Fruit fly (Drosophila melanogaster): ENCODE results near the gene Pomp.

The Pomp gene

dm6 chr2L:20811039-20811652, 23.7 kb downstream of the Pomp start (continued):
- TF ChIP-seq CG18619 (GFP tag; optimal IDR thresholded peaks at IDR 0.05) (no peak), CG13424 (tag; optimal IDR thresholded peaks at IDR 0.05) (peak; percentile 55), CG6813 (GFP tag; optimal IDR thresholded peaks at IDR 0.05) (peak; percentile 31), gsb-n (tag; optimal IDR thresholded peaks at IDR 0.05) (peak; percentile 34), ewg (GFP tag; optimal IDR thresholded peaks at IDR 0.05) (peak; percentile 31), Abd-B (GFP tag; optimal IDR thresholded peaks at IDR 0.05) (no peak), CG30431 (GFP tag; optimal IDR thresholded peaks at IDR 0.05) (no peak), HLH3B (GFP tag; IDR thresholded peaks at IDR 0.05) (peak; percentile 39; the same call in 1 of the 2 replicates), Hr39 (optimal IDR thresholded peaks at IDR 0.05) (no peak), fd96Cb (tag; optimal IDR thresholded peaks at IDR 0.05) (peak; percentile 39), CG2712 (tag; optimal IDR thresholded peaks at IDR 0.05) (peak; percentile 57), rib (GFP tag; IDR thresholded peaks at IDR 0.05) (no peak), ttk (GFP tag; IDR thresholded peaks at IDR 0.05) (peak; percentile 44; the same call in 1 of the 2 replicates), crol (GFP tag; IDR thresholded peaks at IDR 0.05) (peak; percentile 82), D19B (GFP tag; optimal IDR thresholded peaks at IDR 0.05) (peak; percentile 62), bigmax (GFP tag; optimal IDR thresholded peaks at IDR 0.05) (no peak), jing (GFP tag; optimal IDR thresholded peaks at IDR 0.05) (peak; percentile 10), row (GFP tag; IDR thresholded peaks at IDR 0.05) (peak; percentile 70), pnt (GFP tag; optimal IDR thresholded peaks at IDR 0.05) (peak; percentile 2), CG17385 (GFP tag; optimal IDR thresholded peaks at IDR 0.05) (peak; percentile 55), slbo (GFP tag; IDR thresholded peaks at IDR 0.05) (no peak), CG8924 (tag; optimal IDR thresholded peaks at IDR 0.05) (peak; percentile 57), CG15269 (tag; optimal IDR thresholded peaks at IDR 0.05) (peak; percentile 80), CG2202 (tag; optimal IDR thresholded peaks at IDR 0.05) (no peak), CG14050 (GFP tag; IDR thresholded peaks at IDR 0.05) (peak; percentile 49), Sox102F (GFP tag; optimal IDR thresholded peaks at IDR 0.05) (peak; percentile 79), CG9817 (tag; optimal IDR thresholded peaks at IDR 0.05) (peak; percentile 24), Max (GFP tag; optimal IDR thresholded peaks at IDR 0.05) (no peak), Atf6 (GFP tag; IDR thresholded peaks at IDR 0.05) (peak; percentile 39; the same call in 1 of the 2 replicates), hkb (optimal IDR thresholded peaks at IDR 0.05) (no peak), hkb (GFP tag; IDR thresholded peaks at IDR 0.05) (peak; percentile 72), CG34422 (GFP tag; IDR thresholded peaks at IDR 0.05) (0 out of 3 replicates have a peak, but pooled peaks have one; percentile 30), dm (GFP tag; optimal IDR thresholded peaks at IDR 0.05) (no peak), PHDP (tag; optimal IDR thresholded peaks at IDR 0.05) (peak; percentile 44), Asciz (GFP tag; optimal IDR thresholded peaks at IDR 0.05) (peak; percentile 66), CG15073 (GFP tag; optimal IDR thresholded peaks at IDR 0.05) (no peak), D19A (tag; optimal IDR thresholded peaks at IDR 0.05) (peak; percentile 68), CG7357 (GFP tag; IDR thresholded peaks at IDR 0.05) (peak; percentile 39; the same call in 1 of the 3 replicates), Chrac-16 (GFP tag; optimal IDR thresholded peaks at IDR 0.05) (peak; percentile 15), Deaf1 (tag; optimal IDR thresholded peaks at IDR 0.05) (peak; percentile 42), Hmr (GFP tag; optimal IDR thresholded peaks at IDR 0.05) (peak; percentile 42), fd3F (GFP tag; optimal IDR thresholded peaks at IDR 0.05) (peak; percentile 29), ranshi (GFP tag; IDR thresholded peaks at IDR 0.05) (0 out of 2 replicates have a peak, but pooled peaks have one; percentile 27), CG32532 (GFP tag; IDR thresholded peaks at IDR 0.05) (peak; percentile 35; the same call in 1 of the 2 replicates), CG9932 (GFP tag; IDR thresholded peaks at IDR 0.05) (no peak; the same call in 1 of the 2 replicates), ind (GFP tag; optimal IDR thresholded peaks at IDR 0.05) (peak; percentile 21), CG17829 (tag; optimal IDR thresholded peaks at IDR 0.05) (peak; percentile 29), odd (GFP tag; optimal IDR thresholded peaks at IDR 0.05) (peak; percentile 7), Ets97D (GFP tag; optimal IDR thresholded peaks at IDR 0.05) (no peak), CG8388 (GFP tag; optimal IDR thresholded peaks at IDR 0.05) (peak; percentile 35)
